Worm (Caenorhabditis elegans) whole organism, early embryonic: ENCODE measurements around the gene nhr-102.

Source experiments
- B0310.2 ChIP-seq: sonication (generic microtip); optimal IDR thresholded peaks from 2 replicates; lab custom pipeline; 2016; ENCODE audit warnings: mild to moderate bottlenecking, missing genetic modification characterization, missing compliant biosample characterization
- F13C5.2 ChIP-seq: sonication (generic microtip); optimal IDR thresholded peaks from 2 replicates; lab custom pipeline; 2017; ENCODE audit warnings: mild to moderate bottlenecking, missing genetic modification characterization, inconsistent platforms, missing compliant biosample characterization
- aly-1 ChIP-seq: sonication (generic microtip); optimal IDR thresholded peaks from 2 replicates; lab custom pipeline; 2016; ENCODE audit warnings: missing genetic modification characterization, missing compliant biosample characterization
- ama-1 ChIP-seq: fragments of 150-350 bp; optimal IDR thresholded peaks from 2 replicates; lab custom pipeline; 2014
- ceh-13 ChIP-seq: fragments of 200-800 bp; sonication (Bioruptor generic); optimal IDR thresholded peaks from 2 replicates; lab custom pipeline; 2018; ENCODE audit warnings: mild to moderate bottlenecking, missing genetic modification characterization, missing compliant biosample characterization
- ceh-36 ChIP-seq: sonication (generic microtip); optimal IDR thresholded peaks from 2 replicates; lab custom pipeline; 2016; ENCODE audit warnings: missing genetic modification characterization, inconsistent platforms, missing compliant biosample characterization
- ets-7 ChIP-seq: sonication (generic microtip); optimal IDR thresholded peaks from 2 replicates; lab custom pipeline; 2016; ENCODE audit warnings: missing genotype, missing genetic modification characterization, missing compliant biosample characterization
- flt-1 ChIP-seq: fragments of 200-800 bp; sonication (Bioruptor generic); IDR thresholded peaks from 2 replicates; pipeline ENCODE4 v1.3.6; 2022; ENCODE audit warnings: missing genetic modification characterization, missing compliant biosample characterization
- hmbx-1 ChIP-seq: sonication (generic microtip); optimal IDR thresholded peaks from 2 replicates; lab custom pipeline; 2016; ENCODE audit warnings: mild to moderate bottlenecking, missing genetic modification characterization, missing compliant biosample characterization
- hmg-4 ChIP-seq: fragments of 200-800 bp; sonication (Bioruptor generic); optimal IDR thresholded peaks from 2 replicates; lab custom pipeline; 2018; ENCODE audit warnings: mild to moderate bottlenecking, missing genetic modification characterization, missing compliant biosample characterization
- hnd-1 ChIP-seq: sonication (generic microtip); optimal IDR thresholded peaks from 2 replicates; lab custom pipeline; 2016; ENCODE audit warnings: missing genetic modification characterization, missing compliant biosample characterization
- pes-1 ChIP-seq: fragments of 200-800 bp; sonication (Bioruptor generic); IDR thresholded peaks from 2 replicates; pipeline ENCODE4 v1.3.6; 2022; ENCODE audit warnings: missing genetic modification reagents, missing genetic modification characterization, missing compliant biosample characterization
- scrt-1 ChIP-seq: fragments of 200-800 bp; sonication (Bioruptor generic); IDR thresholded peaks from 2 replicates; pipeline ENCODE4 v1.3.6; 2022; ENCODE audit warnings: missing genetic modification characterization, missing compliant biosample characterization
- sea-1 ChIP-seq: fragments of 200-800 bp; sonication (Bioruptor generic); conservative IDR thresholded peaks from 2 replicates; pipeline ENCODE4 v1.3.6; 2022; ENCODE audit warnings: missing genetic modification characterization, missing compliant biosample characterization
- tbx-11 ChIP-seq: fragments of 200-800 bp; sonication (Bioruptor generic); IDR thresholded peaks from 2 replicates; pipeline ENCODE4 v1.3.6; 2022; ENCODE audit warnings: missing genetic modification characterization, missing compliant biosample characterization
- tbx-37 ChIP-seq: fragments of 200-800 bp; sonication (Bioruptor generic); conservative IDR thresholded peaks from 2 replicates; pipeline ENCODE4 v1.3.6; 2022; ENCODE audit warnings: missing genetic modification reagents, missing genetic modification characterization, missing compliant biosample characterization
- tra-4 ChIP-seq: sonication (generic microtip); optimal IDR thresholded peaks from 2 replicates; lab custom pipeline; 2017; ENCODE audit warnings: missing genetic modification characterization, missing compliant biosample characterization

The nhr-102 gene

ce11 chrV:15872273-15872672, 3.9 kb downstream of the nhr-102 start, which contains the start of gene str-56:
TSS of gene str-56 (plus strand) at chrV:15872573.
- TF ChIP-seq tra-4 (tag; lab: Kevin White, UChicago) (no peak), aly-1 (tag; lab: Kevin White, UChicago) (no peak), ama-1 (lab: Kevin White, UChicago) (no peak), tbx-37 (GFP tag; lab: Robert Waterston, UW) (no peak), pes-1 (GFP tag; lab: Robert Waterston, UW) (no peak), hmg-4 (GFP tag; lab: Kevin White, UChicago) (no peak), ceh-36 (tag; lab: Kevin White, UChicago) (no peak), ceh-13 (GFP tag; lab: Kevin White, UChicago) (no peak), hnd-1 (tag; lab: Kevin White, UChicago) (no peak), hmbx-1 (no peak), scrt-1 (no peak), F13C5.2 (no peak), sea-1 (no peak), flt-1 (GFP tag; lab: Robert Waterston, UW) (no peak)

ce11 chrV:15870356-15870755, 5.9 kb downstream of the nhr-102 start, which contains the start of gene str-57:
TSS of gene str-57 (plus strand) at chrV:15870656.
- TF ChIP-seq pes-1 (GFP tag; lab: Robert Waterston, UW) (no peak), tra-4 (tag; lab: Kevin White, UChicago) (no peak), aly-1 (tag; lab: Kevin White, UChicago) (no peak), hmg-4 (GFP tag; lab: Kevin White, UChicago) (no peak), F13C5.2 (no peak), ceh-13 (GFP tag; lab: Kevin White, UChicago) (no peak), flt-1 (GFP tag; lab: Robert Waterston, UW) (no peak), B0310.2 (tag; lab: Kevin White, UChicago) (no peak), scrt-1 (no peak), hmbx-1 (no peak), tbx-11 (GFP tag; lab: Robert Waterston, UW) (no peak), ets-7 (tag; lab: Kevin White, UChicago) (no peak), ama-1 (lab: Kevin White, UChicago) (no peak)

ce11 chrV:15867373-15867772, 8.8 kb downstream of the nhr-102 start, which contains the start of gene fbxa-197:
TSS of gene fbxa-197 (plus strand) at chrV:15867673.
- no peak for TF ChIP-seq tbx-11 (GFP tag; lab: Robert Waterston, UW)
- no peak for TF ChIP-seq ama-1 (lab: Kevin White, UChicago)
- TF ChIP-seq hnd-1 (tag; lab: Kevin White, UChicago), result no peak
- TF ChIP-seq B0310.2 (tag; lab: Kevin White, UChicago), result no peak
- no peak for TF ChIP-seq sea-1
- no peak for TF ChIP-seq hmbx-1

ce11 chrV:15865839-15866238, 10.4 kb downstream of the nhr-102 start, which contains the start of gene srh-293:
TSS of gene srh-293 (plus strand) at chrV:15866139.
- TF ChIP-seq ama-1 (lab: Kevin White, UChicago), result no peak
- no peak for TF ChIP-seq tbx-11 (GFP tag; lab: Robert Waterston, UW)
- no peak for TF ChIP-seq F13C5.2
- TF ChIP-seq ceh-13 (GFP tag; lab: Kevin White, UChicago), result no peak
- no peak for TF ChIP-seq tbx-37 (GFP tag; lab: Robert Waterston, UW)
- no peak for TF ChIP-seq aly-1 (tag; lab: Kevin White, UChicago)
- TF ChIP-seq flt-1 (GFP tag; lab: Robert Waterston, UW), result no peak
- TF ChIP-seq B0310.2 (tag; lab: Kevin White, UChicago), result no peak
- TF ChIP-seq sea-1, result no peak
- no peak for TF ChIP-seq ceh-36 (tag; lab: Kevin White, UChicago)

- TF ChIP-seq ama-1 (lab: Kevin White, UChicago), result no peak
- TF ChIP-seq flt-1 (GFP tag; lab: Robert Waterston, UW), result no peak
- no peak for TF ChIP-seq ceh-36 (tag; lab: Kevin White, UChicago)
- no peak for TF ChIP-seq tbx-11 (GFP tag; lab: Robert Waterston, UW)
- TF ChIP-seq tra-4 (tag; lab: Kevin White, UChicago), result no peak
- no peak for TF ChIP-seq pes-1 (GFP tag; lab: Robert Waterston, UW)
- TF ChIP-seq hmg-4 (GFP tag; lab: Kevin White, UChicago), result no peak
- no peak for TF ChIP-seq ets-7 (tag; lab: Kevin White, UChicago)
- no peak for TF ChIP-seq scrt-1
These were observed 13.2 kb downstream of the nhr-102 start, which contains the start of gene srh-299 for ce11 chrV:15863042-15863441. TSS of gene srh-299 (plus strand) at chrV:15863342.

- TF ChIP-seq ama-1 (lab: Kevin White, UChicago) (no peak), hnd-1 (tag; lab: Kevin White, UChicago) (no peak), pes-1 (GFP tag; lab: Robert Waterston, UW) (no peak), sea-1 (no peak), aly-1 (tag; lab: Kevin White, UChicago) (no peak), tbx-37 (GFP tag; lab: Robert Waterston, UW) (no peak)
These were observed 13.6 kb downstream of the nhr-102 start, which contains the start of gene srz-12 for ce11 chrV:15862599-15862998. TSS of gene srz-12 (minus strand) at chrV:15862699.

ce11 chrV:15858292-15858691, 17.9 kb downstream of the nhr-102 start, which contains the start of gene srh-148:
TSS of gene srh-148 (minus strand) at chrV:15858392.
- TF ChIP-seq tra-4 (tag; lab: Kevin White, UChicago) (no peak), hmg-4 (GFP tag; lab: Kevin White, UChicago) (no peak), tbx-37 (GFP tag; lab: Robert Waterston, UW) (no peak), tbx-11 (GFP tag; lab: Robert Waterston, UW) (no peak), ceh-36 (tag; lab: Kevin White, UChicago) (no peak), aly-1 (tag; lab: Kevin White, UChicago) (no peak), ama-1 (lab: Kevin White, UChicago) (no peak), B0310.2 (tag; lab: Kevin White, UChicago) (no peak), scrt-1 (no peak), ceh-13 (GFP tag; lab: Kevin White, UChicago) (no peak), flt-1 (GFP tag; lab: Robert Waterston, UW) (no peak), sea-1 (no peak), F13C5.2 (no peak)
